Worm (Caenorhabditis elegans): ENCODE results near the gene fpn-1.2.
A peak's percentile ranks its signal among the peaks of the same experiment; 100 is the strongest.

Gene fpn-1.2

DNA sequence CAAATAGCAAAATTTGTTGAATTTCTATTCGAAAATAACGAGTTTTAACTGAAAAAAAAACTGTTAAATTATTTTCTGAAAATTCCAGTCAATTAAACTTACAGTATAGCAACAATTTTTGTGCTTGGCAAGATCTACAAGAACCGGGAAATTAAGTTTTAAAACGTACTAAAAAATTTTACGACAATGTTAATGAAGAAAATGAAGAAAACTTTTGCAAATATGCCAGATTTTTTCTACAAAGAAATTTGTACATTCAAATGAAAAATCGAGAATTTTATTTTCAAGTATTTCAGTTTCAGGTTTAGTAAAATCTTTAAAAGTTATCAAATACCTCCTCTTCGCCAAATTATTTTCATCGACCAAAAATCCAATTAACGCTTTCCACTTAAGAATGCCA, 22.5 kb downstream of the fpn-1.2 start, which contains the start of gene cnc-11:
Gene cnc-11, plus strand, starts transcription at position 301 of the 400 bp plus-strand sequence.
- TF ChIP-seq unc-55 (GFP tag; optimal IDR thresholded peaks at IDR 0.05) (no peak), elt-1 (tag; optimal IDR thresholded peaks at IDR 0.05) (no peak), snpc-4 (tag; optimal IDR thresholded peaks at IDR 0.05) (no peak), ceh-16 (tag; optimal IDR thresholded peaks at IDR 0.05) (no peak), elt-3 (tag; optimal IDR thresholded peaks at IDR 0.05) (no peak), blmp-1 (tag; optimal IDR thresholded peaks at IDR 0.05; ENCODE audit: insufficient read depth) (no peak), ama-1 (optimal IDR thresholded peaks at IDR 0.05) (no peak), unc-39 (tag; optimal IDR thresholded peaks at IDR 0.05) (no peak), zag-1 (tag; optimal IDR thresholded peaks at IDR 0.05) (no peak), ZK546.5 (tag; optimal IDR thresholded peaks at IDR 0.05) (no peak), nhr-25 (tag; optimal IDR thresholded peaks at IDR 0.05) (no peak), crh-2 (tag; optimal IDR thresholded peaks at IDR 0.05) (no peak), mdl-1 (tag; optimal IDR thresholded peaks at IDR 0.05) (no peak), nhr-237 (tag; optimal IDR thresholded peaks at IDR 0.05) (no peak)

DNA sequence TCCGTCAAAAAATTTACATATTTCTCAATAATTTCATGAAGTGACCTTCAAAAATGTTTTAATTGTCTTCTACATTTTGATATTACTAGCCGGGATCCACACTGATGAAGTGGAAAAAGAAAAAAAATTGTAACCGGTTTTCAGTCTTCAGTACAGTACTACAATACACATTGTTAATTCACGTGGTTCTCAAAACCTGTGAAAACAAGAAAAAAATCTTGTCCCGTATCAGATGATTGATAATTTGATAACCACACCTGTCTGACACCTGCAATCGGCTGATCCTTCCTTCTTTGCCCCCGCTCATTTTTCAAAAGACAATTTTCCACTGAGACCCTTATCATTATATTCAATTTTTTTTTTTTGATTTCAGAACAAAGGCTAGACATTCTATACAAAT, 25.7 kb downstream of the fpn-1.2 start, which contains the start of gene R09B5.11:
Gene R09B5.11, plus strand, starts transcription at position 374 of the 400 bp plus-strand sequence.
- peak; percentile 41 for TF ChIP-seq sma-3 (GFP tag; optimal IDR thresholded peaks at IDR 0.05)
- no peak for TF ChIP-seq lsy-2 (tag; optimal IDR thresholded peaks at IDR 0.05)
- peak; percentile 16 for TF ChIP-seq gmeb-1 (tag; optimal IDR thresholded peaks at IDR 0.05)
- peak; percentile 8 for TF ChIP-seq sma-9 (GFP tag; optimal IDR thresholded peaks at IDR 0.05)
- TF ChIP-seq sma-9 (tag; optimal IDR thresholded peaks at IDR 0.05): no peak
- peak; percentile 19 for TF ChIP-seq nhr-25 (tag; optimal IDR thresholded peaks at IDR 0.05)
- TF ChIP-seq mbf-1 (tag; optimal IDR thresholded peaks at IDR 0.05): no peak

DNA sequence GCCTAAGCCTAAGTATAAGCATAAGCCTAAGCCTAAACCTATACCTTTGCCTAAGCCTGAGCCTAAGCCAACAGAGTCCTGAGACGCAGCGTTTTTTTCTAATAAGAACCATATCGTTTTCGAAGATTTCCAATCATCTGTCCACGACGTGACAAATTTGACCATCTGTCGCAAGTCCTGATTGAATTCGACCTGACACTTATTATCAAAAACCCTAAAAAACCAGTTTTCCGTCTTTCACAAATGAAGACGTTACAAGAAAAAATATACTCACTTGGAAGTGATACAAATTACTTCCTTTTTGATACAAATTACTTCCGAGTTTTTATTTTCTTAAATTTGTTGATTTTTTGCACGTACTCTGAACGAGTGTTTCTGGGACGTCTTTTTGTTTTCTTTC, 26.3 kb downstream of the fpn-1.2 start:
- TF ChIP-seq nhr-25 (tag; optimal IDR thresholded peaks at IDR 0.05): peak; percentile 10
- TF ChIP-seq lin-13 (GFP tag; optimal IDR thresholded peaks at IDR 0.05): no peak

DNA sequence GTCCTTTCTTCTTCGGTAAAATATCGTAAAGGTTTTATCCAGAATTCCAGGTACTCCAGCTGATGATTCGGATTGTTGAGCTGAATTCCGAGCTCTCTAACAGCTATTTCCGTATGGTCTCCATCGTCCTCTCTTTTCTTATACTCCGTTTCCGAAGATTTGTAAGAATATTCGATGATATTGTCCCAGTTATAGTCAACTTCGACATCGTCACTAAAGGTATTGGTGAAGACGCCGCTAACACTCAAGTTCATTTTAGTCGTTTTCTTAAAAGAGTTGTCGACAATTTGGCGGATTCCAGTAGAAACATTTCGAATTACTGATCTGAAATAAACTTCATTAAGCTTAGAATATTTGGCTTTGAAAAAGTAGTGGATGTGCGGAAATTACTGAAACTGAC, 29.4 kb downstream of the fpn-1.2 start:
- TF ChIP-seq gmeb-1 (tag; optimal IDR thresholded peaks at IDR 0.05) (peak; percentile 13), nhr-237 (tag; optimal IDR thresholded peaks at IDR 0.05) (no peak)

DNA sequence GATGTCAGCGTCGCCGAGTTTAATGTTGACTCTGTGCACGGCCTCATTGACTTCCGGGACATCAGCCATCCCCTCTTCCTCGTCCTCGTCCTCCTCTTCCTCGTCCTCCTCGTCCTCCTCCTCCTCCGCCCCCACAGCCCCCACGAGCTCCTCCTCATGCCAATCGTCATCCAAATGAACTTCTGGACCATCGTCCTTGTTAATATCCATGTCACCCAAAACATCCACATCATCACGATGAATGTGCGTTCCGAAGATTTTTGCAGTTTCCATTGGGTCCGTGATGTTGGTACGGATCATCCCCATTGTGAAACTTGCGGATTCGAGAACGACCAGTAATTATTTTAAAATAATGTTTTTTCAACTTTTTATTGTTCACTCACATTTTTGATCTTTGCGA, 30.1 kb downstream of the fpn-1.2 start:
- TF ChIP-seq ZK546.5 (tag; optimal IDR thresholded peaks at IDR 0.05): no peak
- no peak for TF ChIP-seq sma-3 (GFP tag; optimal IDR thresholded peaks at IDR 0.05)
- no peak for TF ChIP-seq zag-1 (tag; optimal IDR thresholded peaks at IDR 0.05)
- peak; percentile 54 for TF ChIP-seq gmeb-1 (tag; optimal IDR thresholded peaks at IDR 0.05)
- no peak for TF ChIP-seq unc-62 (GFP tag; optimal IDR thresholded peaks at IDR 0.05)
- TF ChIP-seq ztf-11 (tag; optimal IDR thresholded peaks at IDR 0.05): no peak

DNA sequence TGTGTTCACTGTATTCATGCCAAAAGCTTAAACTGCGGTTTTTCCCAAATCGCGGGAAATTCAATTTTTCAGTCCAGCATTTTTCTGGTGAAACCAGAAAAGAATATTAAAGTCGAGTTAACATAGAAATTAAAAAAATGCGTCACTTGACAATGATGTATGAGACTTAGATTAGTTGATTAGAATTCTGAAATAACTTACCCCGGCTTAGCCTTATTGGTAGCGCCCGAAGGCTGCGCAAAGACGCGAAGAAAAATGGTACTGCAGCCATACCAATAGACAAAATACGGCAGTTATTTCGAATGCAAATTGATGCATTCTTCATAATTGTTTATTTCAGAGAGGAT, 31.1 kb downstream of the fpn-1.2 start:
- TF ChIP-seq gmeb-1 (tag; optimal IDR thresholded peaks at IDR 0.05): no peak
- no peak for TF ChIP-seq mab-5 (tag; optimal IDR thresholded peaks at IDR 0.05)
- TF ChIP-seq nhr-129 (tag; optimal IDR thresholded peaks at IDR 0.05): no peak
- no peak for TF ChIP-seq nhr-10 (tag; optimal IDR thresholded peaks at IDR 0.05)
- TF ChIP-seq mdl-1 (tag; optimal IDR thresholded peaks at IDR 0.05): no peak
- TF ChIP-seq Y55F3AM.14 (GFP tag; optimal IDR thresholded peaks at IDR 0.05): no peak
- TF ChIP-seq nhr-23 (tag; optimal IDR thresholded peaks at IDR 0.05): no peak
- TF ChIP-seq elt-3 (tag; optimal IDR thresholded peaks at IDR 0.05): no peak
- no peak for TF ChIP-seq nhr-25 (tag; optimal IDR thresholded peaks at IDR 0.05)
- TF ChIP-seq nhr-77 (tag; optimal IDR thresholded peaks at IDR 0.05): no peak
- no peak for TF ChIP-seq nhr-6 (tag; optimal IDR thresholded peaks at IDR 0.05)
